Worm (Caenorhabditis elegans) whole organism, midembryonic: ENCODE data around the gene EEED8.3.

Experiments
- cog-1 ChIP-seq: sonication (generic microtip); optimal IDR thresholded peaks from 2 replicates; lab custom pipeline; 2016; ENCODE audit warnings: missing genetic modification characterization, missing compliant biosample characterization
- flt-1 ChIP-seq: fragments of 200-800 bp; sonication (Bioruptor generic); IDR thresholded peaks from 2 replicates; pipeline ENCODE4 v1.3.6; 2022; ENCODE audit warnings: missing genetic modification characterization, missing compliant biosample characterization
- med-1 ChIP-seq: sonication (generic microtip); optimal IDR thresholded peaks from 2 replicates; lab custom pipeline; 2017; ENCODE audit warnings: missing genetic modification characterization, mild to moderate bottlenecking, missing compliant biosample characterization, antibody characterized with exemption, missing genetic modification reagents; ENCODE audit not compliant: insufficient read depth
- ref-1 ChIP-seq: fragments of 200-800 bp; sonication (Bioruptor generic); conservative IDR thresholded peaks from 2 replicates; pipeline ENCODE4 v1.3.6; 2022; ENCODE audit warnings: missing genetic modification reagents, missing genetic modification characterization, missing compliant biosample characterization
- tab-1 ChIP-seq: fragments of 200-800 bp; sonication (Bioruptor generic); IDR thresholded peaks from 2 replicates; pipeline ENCODE4 v1.3.6; 2022; ENCODE audit warnings: missing genetic modification characterization, missing compliant biosample characterization
- ztf-23 ChIP-seq: fragments of 200-800 bp; sonication (Bioruptor generic); IDR thresholded peaks from 2 replicates; pipeline ENCODE4 v1.3.6; 2022; ENCODE audit warnings: missing genetic modification reagents, missing genetic modification characterization, missing compliant biosample characterization
- ztf-29 ChIP-seq: fragments of 200-800 bp; sonication (Bioruptor generic); IDR thresholded peaks from 2 replicates; pipeline ENCODE4 v1.3.6; 2022; ENCODE audit warnings: missing genetic modification reagents, missing genetic modification characterization, missing compliant biosample characterization

DNA sequence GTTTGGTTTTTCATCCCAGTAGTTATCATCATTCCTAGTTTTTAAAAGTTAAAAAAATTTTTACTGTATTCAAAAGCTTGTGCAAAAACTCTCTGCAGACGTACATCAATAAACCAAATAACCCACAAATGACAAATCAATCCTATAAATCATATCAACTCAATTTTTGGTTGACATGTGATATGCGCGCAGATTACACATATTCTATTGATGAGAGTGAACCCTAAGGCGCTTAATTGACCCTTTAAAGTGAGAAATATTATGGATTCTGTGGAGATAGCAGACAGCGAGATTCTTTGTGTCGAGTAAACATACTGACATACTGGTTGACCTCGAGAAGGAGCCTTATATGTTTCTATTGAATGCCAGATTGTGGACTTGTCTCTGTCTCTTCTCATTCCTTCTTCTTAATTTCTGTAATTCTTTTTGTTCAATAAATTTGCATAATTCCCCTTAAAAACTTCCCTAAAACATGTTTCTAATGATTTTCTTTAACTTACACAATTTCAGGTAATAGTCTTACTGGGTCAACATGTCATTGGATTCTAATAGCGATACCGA is 2.2 kb downstream of the EEED8.3 start, which contains the start of gene EEED8.2:
- TF ChIP-seq ref-1 (GFP tag; lab: Robert Waterston, UW) (no peak), flt-1 (no peak), ztf-23 (GFP tag; lab: Robert Waterston, UW) (no peak), tab-1 (GFP tag; lab: Robert Waterston, UW) (no peak), med-1 (GFP tag; lab: Kevin White, UChicago) (no peak), ztf-29 (GFP tag; lab: Robert Waterston, UW) (no peak), cog-1 (tag; lab: Kevin White, UChicago) (peak; percentile 11)
